Fruit fly (Drosophila melanogaster): ENCODE measurements around the gene CG33223.

DNA sequence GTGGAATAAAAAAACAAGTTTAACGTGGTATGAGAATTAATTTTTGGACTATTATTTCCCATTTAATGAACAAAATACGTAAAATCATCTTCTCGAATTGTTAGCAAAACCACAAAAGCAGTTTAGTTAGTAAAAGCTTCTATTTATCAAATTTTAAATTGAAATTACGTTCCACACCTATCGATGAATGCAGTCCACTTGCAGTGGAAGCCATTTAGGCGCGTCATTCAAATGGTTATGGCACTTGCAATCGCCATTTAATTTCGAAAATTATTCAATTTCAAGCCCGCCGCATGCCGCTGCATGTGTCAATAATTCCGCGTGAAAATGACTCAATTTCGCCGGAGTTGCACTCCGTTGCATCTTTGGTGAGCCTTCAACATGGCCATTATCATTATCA lies 40.8 kb downstream of the CG33223 start:
- TF ChIP-seq CTCF (optimal IDR thresholded peaks at IDR 0.05) (no peak), CG8478 (optimal IDR thresholded peaks at IDR 0.05) (no peak)

Measured in S2 (cell line).